Fruit fly (Drosophila melanogaster): ENCODE data around the gene wam.

- TF ChIP-seq CG8119 (GFP tag; IDR thresholded peaks at IDR 0.05) (no peak), topi (GFP tag; optimal IDR thresholded peaks at IDR 0.05) (no peak)
Observed at dm6 chr3R:23302178-23302577, 14.3 kb upstream of the wam start.

Data from whole organism, prepupa.